Worm (Caenorhabditis elegans): ENCODE data around the gene wdr-37.

The wdr-37 gene

ce11 chrIII:5553098-5553497 is 46.8 kb downstream of the wdr-37 start:
- peak; percentile 54 for TF ChIP-seq elt-2 (tag; optimal IDR thresholded peaks at IDR 0.05)
- peak; percentile 20 for TF ChIP-seq hlh-30 (tag; optimal IDR thresholded peaks at IDR 0.05; ENCODE audit: insufficient read depth)
- no peak for TF ChIP-seq ahr-1 (tag; optimal IDR thresholded peaks at IDR 0.05)

ce11 chrIII:5552072-5552667 is 47.7 kb downstream of the wdr-37 start, which contains the start of gene F09F7.6:
Gene F09F7.6 (minus strand): TSS chrIII:5552135.
- TF ChIP-seq fkh-10 (GFP tag; optimal IDR thresholded peaks at IDR 0.05) (no peak), ceh-18 (tag; optimal IDR thresholded peaks at IDR 0.05) (peak; percentile 56), unc-55 (GFP tag; optimal IDR thresholded peaks at IDR 0.05) (peak; percentile 7), tbx-7 (tag; optimal IDR thresholded peaks at IDR 0.05) (no peak), hlh-30 (tag; optimal IDR thresholded peaks at IDR 0.05; ENCODE audit: insufficient read depth) (peak; percentile 31)

ce11 chrIII:5550844-5551243 is 49.0 kb downstream of the wdr-37 start:
- TF ChIP-seq hlh-6 (tag; optimal IDR thresholded peaks at IDR 0.05) (no peak), elt-4 (tag; optimal IDR thresholded peaks at IDR 0.05) (no peak), ama-1 (optimal IDR thresholded peaks at IDR 0.05) (no peak), ceh-30 (tag; optimal IDR thresholded peaks at IDR 0.05) (no peak), ets-4 (tag; optimal IDR thresholded peaks at IDR 0.05) (no peak), rnt-1 (tag; optimal IDR thresholded peaks at IDR 0.05) (no peak), K09A11.1 (tag; optimal IDR thresholded peaks at IDR 0.05; ENCODE audit: insufficient read depth) (no peak), ceh-45 (GFP tag; IDR thresholded peaks at IDR 0.05) (no peak), unc-3 (GFP tag; conservative IDR thresholded peaks at IDR 0.05) (no peak), unc-3 (tag; optimal IDR thresholded peaks at IDR 0.05) (no peak), nhr-11 (tag; optimal IDR thresholded peaks at IDR 0.05) (no peak), mec-3 (tag; optimal IDR thresholded peaks at IDR 0.05; ENCODE audit: borderline replicate concordance) (no peak), pax-1 (tag; optimal IDR thresholded peaks at IDR 0.05) (no peak), ceh-31 (tag; optimal IDR thresholded peaks at IDR 0.05) (no peak), ceh-18 (tag; optimal IDR thresholded peaks at IDR 0.05) (no peak), zip-5 (tag; optimal IDR thresholded peaks at IDR 0.05) (no peak)

- TF ChIP-seq odd-2 (tag; optimal IDR thresholded peaks at IDR 0.05) (no peak), che-1 (tag; optimal IDR thresholded peaks at IDR 0.05) (no peak), ceh-6 (GFP tag; optimal IDR thresholded peaks at IDR 0.05) (no peak), unc-86 (tag; optimal IDR thresholded peaks at IDR 0.05) (no peak), ceh-2 (tag; optimal IDR thresholded peaks at IDR 0.05) (no peak), ama-1 (optimal IDR thresholded peaks at IDR 0.05) (no peak), pqm-1 (tag; optimal IDR thresholded peaks at IDR 0.05) (no peak), sox-4 (tag; optimal IDR thresholded peaks at IDR 0.05) (no peak), nhr-11 (tag; optimal IDR thresholded peaks at IDR 0.05) (no peak), hlh-13 (GFP tag; optimal IDR thresholded peaks at IDR 0.05) (no peak), syd-9 (tag; optimal IDR thresholded peaks at IDR 0.05) (no peak), hlh-6 (tag; optimal IDR thresholded peaks at IDR 0.05) (no peak), rnt-1 (tag; optimal IDR thresholded peaks at IDR 0.05) (no peak), gmeb-2 (tag; optimal IDR thresholded peaks at IDR 0.05) (no peak), npax-4 (tag; optimal IDR thresholded peaks at IDR 0.05) (no peak), dve-1 (tag; optimal IDR thresholded peaks at IDR 0.05) (no peak)
These were observed 49.7 kb downstream of the wdr-37 start for ce11 chrIII:5550193-5550592.
